Fruit fly (Drosophila melanogaster): ENCODE results near the gene COX7AL2.

- TF ChIP-seq usp (GFP tag; optimal IDR thresholded peaks at IDR 0.05) (no peak), CG8478 (optimal IDR thresholded peaks at IDR 0.05) (no peak)
These were observed 17.0 kb downstream of the COX7AL2 start for dm6 chr2L:2180665-2181064.
